Worm (Caenorhabditis elegans): ENCODE results near the gene fbxb-95.
"Not testable (repeated sequence)": the region's sequence is repeated elsewhere in the genome, so short reads cannot be mapped to it uniquely, and the experiment has no call there.

Gene fbxb-95

ce11 chrII:1820774-1821173, 33.4 kb upstream of the fbxb-95 start, which contains the start of gene fbxa-3 (continued):
- TF ChIP-seq ztf-3 (GFP tag; optimal IDR thresholded peaks at IDR 0.05) (no peak), B0336.3 (GFP tag; IDR thresholded peaks at IDR 0.05) (no peak)

ce11 chrII:1823597-1823996, 30.6 kb upstream of the fbxb-95 start:
- peak; percentile 27 for TF ChIP-seq nhr-80 (tag; optimal IDR thresholded peaks at IDR 0.05)

ce11 chrII:1824329-1824728, 29.9 kb upstream of the fbxb-95 start, which contains the start of gene math-41:
Gene math-41 (plus strand): TSS chrII:1824629.
- TF ChIP-seq F33H1.4 (GFP tag; IDR thresholded peaks at IDR 0.05); ztf-18 (tag; optimal IDR thresholded peaks at IDR 0.05); efl-1 (GFP tag; optimal IDR thresholded peaks at IDR 0.05): not testable (repeated sequence)

- TF ChIP-seq nhr-80 (tag; optimal IDR thresholded peaks at IDR 0.05), result peak; percentile 48
- TF ChIP-seq ceh-58 (GFP tag; IDR thresholded peaks at IDR 0.05), result no peak
- TF ChIP-seq unc-130 (GFP tag; optimal IDR thresholded peaks at IDR 0.05), result no peak
These were observed 24.0 kb upstream of the fbxb-95 start, which contains the start of gene math-40 for ce11 chrII:1830182-1830682. Gene math-40 (plus strand): TSS chrII:1830632.

- TF ChIP-seq ceh-40 (GFP tag; IDR thresholded peaks at IDR 0.05) (no peak), nhr-80 (tag; optimal IDR thresholded peaks at IDR 0.05) (peak; percentile 24), B0336.3 (GFP tag; IDR thresholded peaks at IDR 0.05) (no peak), madf-6 (GFP tag; IDR thresholded peaks at IDR 0.05) (no peak)
These were observed 22.3 kb upstream of the fbxb-95 start, which contains the start of gene math-39 for ce11 chrII:1831883-1832388. Gene math-39 (plus strand): TSS chrII:1832338.

ce11 chrII:1836204-1836603, 18.0 kb upstream of the fbxb-95 start, which contains the start of gene T08E11.1:
Gene T08E11.1 (plus strand): TSS chrII:1836504.
- TF ChIP-seq zfh-2 (GFP tag; conservative IDR thresholded peaks at IDR 0.05) (no peak), chd-7 (tag; optimal IDR thresholded peaks at IDR 0.05) (no peak), egl-18 (GFP tag; IDR thresholded peaks at IDR 0.05) (no peak), F49E8.2 (tag; optimal IDR thresholded peaks at IDR 0.05; ENCODE audit: insufficient read depth) (no peak), ztf-25 (GFP tag; IDR thresholded peaks at IDR 0.05) (no peak), mxl-1 (tag; optimal IDR thresholded peaks at IDR 0.05) (no peak), ceh-58 (GFP tag; IDR thresholded peaks at IDR 0.05) (no peak), Y53G8AR.9 (GFP tag; conservative IDR thresholded peaks at IDR 0.05) (no peak), ztf-28 (GFP tag; IDR thresholded peaks at IDR 0.05) (no peak), F10E7.11 (tag; optimal IDR thresholded peaks at IDR 0.05) (no peak), ztf-18 (tag; optimal IDR thresholded peaks at IDR 0.05) (no peak), fkh-3 (tag; optimal IDR thresholded peaks at IDR 0.05) (no peak), lag-1 (GFP tag; IDR thresholded peaks at IDR 0.05) (no peak)

ce11 chrII:1842894-1843293, 11.3 kb upstream of the fbxb-95 start, which contains the start of the genes C52E2.5 and C52E2.4:
Gene C52E2.5 (minus strand): TSS chrII:1842936.
Gene C52E2.4 (plus strand): TSS chrII:1843145.
- TF ChIP-seq T26A5.8 (tag; optimal IDR thresholded peaks at IDR 0.05) (no peak), nhr-80 (tag; optimal IDR thresholded peaks at IDR 0.05) (peak; percentile 60)

- TF ChIP-seq nfyb-1 (GFP tag; IDR thresholded peaks at IDR 0.05) (peak; percentile 58; the same call in 1 of the 2 replicates), Y67H2A.10 (GFP tag; conservative IDR thresholded peaks at IDR 0.05) (no peak)
These were observed 9.6 kb upstream of the fbxb-95 start for ce11 chrII:1844552-1844951.
